Fruit fly (Drosophila melanogaster) whole organism, wandering third instar larva: Measurements from ENCODE around the gene TwdlV.

Experiments
- CG32264 ChIP-seq: fragments of 200-800 bp; sonication (Bioruptor generic); optimal IDR thresholded peaks from 2 replicates; lab custom pipeline; 2016; ENCODE audit warnings: missing biosample characterization, missing genetic modification characterization
- Dfd ChIP-seq: fragments of >200 bp; optimal IDR thresholded peaks from 2 replicates; lab custom pipeline; 2017; ENCODE audit warnings: missing biosample characterization, missing genetic modification characterization
- N ChIP-seq: fragments of >200 bp; optimal IDR thresholded peaks from 2 replicates; lab custom pipeline; 2018; ENCODE audit warnings: missing biosample characterization, missing external identifiers, missing genetic modification characterization
- OdsH ChIP-seq: fragments of 200-800 bp; sonication (Bioruptor generic); optimal IDR thresholded peaks from 2 replicates; lab custom pipeline; 2016; ENCODE audit warnings: missing biosample characterization, mild to moderate bottlenecking, missing genetic modification characterization
- br ChIP-seq: fragments of 200-800 bp; sonication (Bioruptor generic); optimal IDR thresholded peaks from 2 replicates; lab custom pipeline; 2016; ENCODE audit warnings: missing biosample characterization, missing genetic modification characterization
- dmrt93B ChIP-seq: fragments of 200-800 bp; sonication (Bioruptor generic); optimal IDR thresholded peaks from 2 replicates; lab custom pipeline; 2018; ENCODE audit warnings: missing biosample characterization, mild to moderate bottlenecking, missing genetic modification characterization
- foxo ChIP-seq, 2 experiments: fragments of 200-800 bp; sonication (Bioruptor generic); optimal IDR thresholded peaks; 2 replicates in 1 of 2; 3 replicates in 1 of 2; lab custom pipeline; 2016 to 2017; ENCODE audit warnings: missing biosample characterization in 2 of 2, missing genetic modification characterization in 2 of 2
- fru ChIP-seq: fragments of 200-800 bp; sonication (Bioruptor generic); optimal IDR thresholded peaks from 3 replicates; lab custom pipeline; 2016; ENCODE audit warnings: missing biosample characterization, mild to moderate bottlenecking, missing genetic modification characterization
- jim ChIP-seq: fragments of 175-275, 200-325 bp; sonication (Bioruptor generic); optimal IDR thresholded peaks from 2 replicates; lab custom pipeline; 2016; ENCODE audit warnings: missing biosample characterization, mild to moderate bottlenecking, missing genetic modification characterization
- lola ChIP-seq: fragments of >200 bp; optimal IDR thresholded peaks from 2 replicates; lab custom pipeline; 2017; ENCODE audit warnings: missing biosample characterization, missing genetic modification characterization
- pan ChIP-seq: fragments of >200 bp; optimal IDR thresholded peaks from 2 replicates; lab custom pipeline; 2017
- psq ChIP-seq: fragments of 200-800 bp; sonication (Bioruptor generic); optimal IDR thresholded peaks from 3 replicates; lab custom pipeline; 2017; ENCODE audit warnings: missing biosample characterization, mild to moderate bottlenecking, missing genetic modification characterization, moderate library complexity
- rgr ChIP-seq: fragments of 200-800 bp; sonication (Bioruptor generic); optimal IDR thresholded peaks from 3 replicates; lab custom pipeline; 2016; ENCODE audit warnings: missing biosample characterization, mild to moderate bottlenecking, missing genetic modification characterization
- usp ChIP-seq: fragments of >200 bp; optimal IDR thresholded peaks from 2 replicates; lab custom pipeline; 2017; ENCODE audit warnings: missing biosample characterization, missing genetic modification characterization

- TF ChIP-seq rgr (GFP tag; lab: Kevin White, UChicago) (no peak), br (GFP tag; lab: Kevin White, UChicago) (no peak), CG32264 (GFP tag; lab: Kevin White, UChicago) (no peak), OdsH (GFP tag; lab: Kevin White, UChicago) (no peak), jim (GFP tag; lab: Kevin White, UChicago) (no peak), pan (lab: Kevin White, UChicago) (no peak), psq (GFP tag; lab: Kevin White, UChicago) (no peak), fru (GFP tag; lab: Kevin White, UChicago) (no peak), dmrt93B (no peak), lola (GFP tag; lab: Kevin White, UChicago) (no peak), N (GFP tag; lab: Kevin White, UChicago) (no peak), Dfd (GFP tag; lab: Kevin White, UChicago) (no peak), usp (no peak), foxo (GFP tag; optimal IDR thresholded peaks at IDR 0.05; lab: Kevin White, UChicago) (no peak)
Measured at dm6 chr3R:4281119-4281861, 26.8 kb downstream of the TwdlV start.
